Worm (Caenorhabditis elegans): Measurements from ENCODE around the gene F40A3.2.

Gene F40A3.2

ce11 chrV:7854603-7855002 lies 24.1 kb upstream of the F40A3.2 start, which contains the start of the genes C37C3.9 and C37C3.18 (continued):
- TF ChIP-seq pha-4 (GFP tag; IDR thresholded peaks at IDR 0.05) (0 out of 2 replicates have a peak, but pooled peaks have one; percentile 39), pha-4 (tag; optimal IDR thresholded peaks at IDR 0.05) (no peak), spr-3 (GFP tag; optimal IDR thresholded peaks at IDR 0.05) (no peak), nhr-11 (tag; optimal IDR thresholded peaks at IDR 0.05) (peak; percentile 77), ama-1 (optimal IDR thresholded peaks at IDR 0.05) (peak; percentile 48), nhr-25 (tag; optimal IDR thresholded peaks at IDR 0.05; ENCODE audit: borderline replicate concordance, insufficient read depth) (peak; percentile 37), unc-130 (GFP tag; optimal IDR thresholded peaks at IDR 0.05) (no peak), tag-97 (GFP tag; IDR thresholded peaks at IDR 0.05) (no peak), fos-1 (tag; optimal IDR thresholded peaks at IDR 0.05) (no peak), daf-12 (tag; optimal IDR thresholded peaks at IDR 0.05) (no peak), madf-5 (GFP tag; IDR thresholded peaks at IDR 0.05) (no peak), F10B5.3 (tag; optimal IDR thresholded peaks at IDR 0.05) (no peak), dmd-9 (GFP tag; IDR thresholded peaks at IDR 0.05) (0 out of 2 replicates have a peak, but pooled peaks have one; percentile 30), daf-19 (GFP tag; conservative IDR thresholded peaks at IDR 0.05) (no peak), mes-2 (tag; optimal IDR thresholded peaks at IDR 0.05; ENCODE audit: poor library complexity, severe bottlenecking) (peak; percentile 72), arid-1 (GFP tag; conservative IDR thresholded peaks at IDR 0.05) (0 out of 2 replicates have a peak, but pooled peaks have one; percentile 22), F37D6.2 (tag; optimal IDR thresholded peaks at IDR 0.05) (peak; percentile 12), unc-39 (tag; optimal IDR thresholded peaks at IDR 0.05) (no peak), Y48G9A.11 (GFP tag; IDR thresholded peaks at IDR 0.05) (no peak), daf-8 (GFP tag; IDR thresholded peaks at IDR 0.05) (no peak), snpc-4 (tag; optimal IDR thresholded peaks at IDR 0.05) (peak; percentile 72), F26F4.8 (GFP tag; conservative IDR thresholded peaks at IDR 0.05) (no peak), nhr-6 (tag; optimal IDR thresholded peaks at IDR 0.05) (peak; percentile 60), dmd-8 (GFP tag; IDR thresholded peaks at IDR 0.05) (no peak), fkh-10 (GFP tag; optimal IDR thresholded peaks at IDR 0.05) (peak; percentile 23), jun-1 (tag; optimal IDR thresholded peaks at IDR 0.05) (peak; percentile 77), ztf-7 (tag; optimal IDR thresholded peaks at IDR 0.05) (peak; percentile 64), nhr-77 (tag; optimal IDR thresholded peaks at IDR 0.05) (peak; percentile 70), F49E8.2 (tag; optimal IDR thresholded peaks at IDR 0.05; ENCODE audit: borderline replicate concordance) (no peak), tra-1 (GFP tag; IDR thresholded peaks at IDR 0.05) (no peak; the same call in 1 of the 2 replicates), R02D3.7 (tag; optimal IDR thresholded peaks at IDR 0.05) (no peak), set-16 (GFP tag; IDR thresholded peaks at IDR 0.05) (peak; percentile 45; the same call in 1 of the 2 replicates), ztf-11 (tag; optimal IDR thresholded peaks at IDR 0.05) (no peak), php-3 (GFP tag; IDR thresholded peaks at IDR 0.05) (no peak), aha-1 (tag) (peak; percentile 97), zfp-3 (GFP tag; conservative IDR thresholded peaks at IDR 0.05) (no peak)

- TF ChIP-seq ZK546.5 (tag; optimal IDR thresholded peaks at IDR 0.05) (no peak), daf-19 (GFP tag; conservative IDR thresholded peaks at IDR 0.05) (no peak), mes-2 (tag; optimal IDR thresholded peaks at IDR 0.05; ENCODE audit: poor library complexity, severe bottlenecking) (no peak), sdz-12 (GFP tag; optimal IDR thresholded peaks at IDR 0.05) (no peak), ctbp-1 (GFP tag; IDR thresholded peaks at IDR 0.05) (no peak), madf-5 (GFP tag; IDR thresholded peaks at IDR 0.05) (no peak), saeg-2 (GFP tag; IDR thresholded peaks at IDR 0.05) (no peak), lin-38 (GFP tag; IDR thresholded peaks at IDR 0.05) (peak; percentile 3; the same call in 1 of the 2 replicates), zip-2 (tag; optimal IDR thresholded peaks at IDR 0.05) (no peak), ceh-20 (GFP tag; IDR thresholded peaks at IDR 0.05) (no peak), lin-39 (tag; optimal IDR thresholded peaks at IDR 0.05) (no peak), hlh-11 (tag; optimal IDR thresholded peaks at IDR 0.05) (no peak), aha-1 (tag) (peak; percentile 61), unc-62 (GFP tag; optimal IDR thresholded peaks at IDR 0.05 in 1 of 2) (no peak), unc-62 (tag; optimal IDR thresholded peaks at IDR 0.05) (no peak), ceh-44 (GFP tag; IDR thresholded peaks at IDR 0.05) (no peak), nhr-77 (tag; optimal IDR thresholded peaks at IDR 0.05) (peak; percentile 51), egl-27 (tag; optimal IDR thresholded peaks at IDR 0.05) (no peak), nhr-102 (tag; optimal IDR thresholded peaks at IDR 0.05) (no peak), snpc-1.2 (GFP tag; IDR thresholded peaks at IDR 0.05) (no peak; the same call in 1 of the 2 replicates), lin-13 (GFP tag; optimal IDR thresholded peaks at IDR 0.05) (no peak)
These were observed 23.2 kb upstream of the F40A3.2 start, which contains the start of gene C37C3.2 for ce11 chrV:7855382-7855994. C37C3.2 (plus strand) TSS chrV:7855944.
